Worm (Caenorhabditis elegans) whole organism, early embryonic: ENCODE data around the gene dsc-4.

Source experiments
- aly-1 ChIP-seq: sonication (generic microtip); optimal IDR thresholded peaks from 2 replicates; lab custom pipeline; 2016; ENCODE audit warnings: missing genetic modification characterization, missing compliant biosample characterization
- ama-1 ChIP-seq: fragments of 150-350 bp; optimal IDR thresholded peaks from 2 replicates; lab custom pipeline; 2014
- ceh-36 ChIP-seq: sonication (generic microtip); optimal IDR thresholded peaks from 2 replicates; lab custom pipeline; 2016; ENCODE audit warnings: missing genetic modification characterization, inconsistent platforms, missing compliant biosample characterization
- ets-7 ChIP-seq: sonication (generic microtip); optimal IDR thresholded peaks from 2 replicates; lab custom pipeline; 2016; ENCODE audit warnings: missing genotype, missing genetic modification characterization, missing compliant biosample characterization
- flt-1 ChIP-seq: fragments of 200-800 bp; sonication (Bioruptor generic); IDR thresholded peaks from 2 replicates; pipeline ENCODE4 v1.3.6; 2022; ENCODE audit warnings: missing genetic modification characterization, missing compliant biosample characterization
- hmbx-1 ChIP-seq: sonication (generic microtip); optimal IDR thresholded peaks from 2 replicates; lab custom pipeline; 2016; ENCODE audit warnings: mild to moderate bottlenecking, missing genetic modification characterization, missing compliant biosample characterization
- hmg-4 ChIP-seq: fragments of 200-800 bp; sonication (Bioruptor generic); optimal IDR thresholded peaks from 2 replicates; lab custom pipeline; 2018; ENCODE audit warnings: mild to moderate bottlenecking, missing genetic modification characterization, missing compliant biosample characterization
- scrt-1 ChIP-seq: fragments of 200-800 bp; sonication (Bioruptor generic); IDR thresholded peaks from 2 replicates; pipeline ENCODE4 v1.3.6; 2022; ENCODE audit warnings: missing genetic modification characterization, missing compliant biosample characterization
- sea-1 ChIP-seq: fragments of 200-800 bp; sonication (Bioruptor generic); conservative IDR thresholded peaks from 2 replicates; pipeline ENCODE4 v1.3.6; 2022; ENCODE audit warnings: missing genetic modification characterization, missing compliant biosample characterization
- tbx-11 ChIP-seq: fragments of 200-800 bp; sonication (Bioruptor generic); IDR thresholded peaks from 2 replicates; pipeline ENCODE4 v1.3.6; 2022; ENCODE audit warnings: missing genetic modification characterization, missing compliant biosample characterization
- tbx-37 ChIP-seq: fragments of 200-800 bp; sonication (Bioruptor generic); conservative IDR thresholded peaks from 2 replicates; pipeline ENCODE4 v1.3.6; 2022; ENCODE audit warnings: missing genetic modification reagents, missing genetic modification characterization, missing compliant biosample characterization

DNA sequence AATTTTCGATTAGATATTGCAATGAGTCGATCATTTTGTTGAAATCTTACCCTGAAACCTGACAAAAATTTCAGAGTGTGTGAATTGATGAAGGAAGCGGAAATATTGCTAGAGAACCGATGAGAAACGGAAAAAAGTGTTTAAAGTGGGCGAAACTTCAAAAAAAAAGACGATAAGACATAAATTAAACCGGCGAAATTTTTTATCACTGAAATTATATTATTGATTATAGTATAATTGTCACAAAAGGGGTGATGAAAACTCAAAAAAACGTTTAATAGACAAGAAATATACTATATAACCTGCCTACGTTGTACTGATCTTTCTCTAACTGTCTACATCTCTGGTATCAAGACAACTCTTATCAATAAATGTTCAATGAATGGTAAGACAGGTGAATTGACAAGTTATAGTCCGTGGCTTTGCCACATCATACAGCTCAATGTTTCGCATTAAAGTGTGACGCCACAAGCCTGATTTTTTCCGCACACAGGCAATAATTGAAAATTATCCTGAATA lies 16.8 kb upstream of the dsc-4 start, which contains the start of gene pxmp-4:
- TF ChIP-seq ets-7 (tag; lab: Kevin White, UChicago) (no peak), ceh-36 (tag; lab: Kevin White, UChicago) (no peak), ama-1 (lab: Kevin White, UChicago) (no peak), hmbx-1 (tag; lab: Kevin White, UChicago) (no peak), sea-1 (no peak), hmg-4 (GFP tag; lab: Kevin White, UChicago) (no peak), tbx-11 (GFP tag; lab: Robert Waterston, UW) (no peak), aly-1 (tag; lab: Kevin White, UChicago) (no peak), flt-1 (no peak), scrt-1 (GFP tag; lab: Robert Waterston, UW) (no peak), tbx-37 (GFP tag; lab: Robert Waterston, UW) (no peak)
